Worm (Caenorhabditis elegans) whole organism, L4 larva: ENCODE measurements around the gene F55A4.3.
A peak's percentile ranks its signal among the peaks of the same experiment; 100 is the strongest.

Experiments
- D1046.2 ChIP-seq: fragments of 200-800 bp; sonication (Bioruptor generic); IDR thresholded peaks from 2 replicates; pipeline ENCODE4 v1.3.6; 2022; ENCODE audit warnings: missing genetic modification characterization, missing compliant biosample characterization
- F10B5.3 ChIP-seq: sonication (generic microtip); optimal IDR thresholded peaks from 2 replicates; lab custom pipeline; 2016; ENCODE audit warnings: mild to moderate bottlenecking, missing genetic modification characterization, missing compliant biosample characterization
- F44E2.7 ChIP-seq: fragments of 200-800 bp; sonication (Bioruptor generic); IDR thresholded peaks from 2 replicates; pipeline ENCODE4 v2.1.2; 2022; ENCODE audit warnings: missing genetic modification characterization, missing compliant biosample characterization
- R02D3.7 ChIP-seq: fragments of 150-350 bp; sonication (generic microtip); optimal IDR thresholded peaks from 3 replicates; lab custom pipeline; 2014; ENCODE audit warnings: missing biosample characterization, missing genetic modification characterization
- Y105C5A.15 ChIP-seq: fragments of 200-800 bp; sonication (Bioruptor generic); IDR thresholded peaks from 2 replicates; pipeline ENCODE4 v1.3.6; 2022; ENCODE audit warnings: missing genetic modification characterization, missing compliant biosample characterization
- Y48G9A.11 ChIP-seq: fragments of 200-800 bp; sonication (Bioruptor generic); IDR thresholded peaks from 2 replicates; pipeline ENCODE4 v1.3.6; 2022; ENCODE audit warnings: missing genetic modification reagents, missing genetic modification characterization, missing compliant biosample characterization
- ZK337.2 ChIP-seq: fragments of 200-800 bp; sonication (Bioruptor generic); IDR thresholded peaks from 2 replicates; pipeline ENCODE4 v1.3.6; 2022; ENCODE audit warnings: missing genetic modification reagents, missing genetic modification characterization, missing compliant biosample characterization
- ZK546.5 ChIP-seq, 2 experiments: sonication (generic microtip); optimal IDR thresholded peaks; 2 replicates each; lab custom pipeline; 2017; ENCODE audit warnings: missing biosample characterization in 2 of 2, missing genetic modification characterization in 2 of 2
- ama-1 ChIP-seq: fragments of 150-350 bp; optimal IDR thresholded peaks from 2 replicates; lab custom pipeline; 2014; ENCODE audit warnings: inconsistent platforms, mixed read lengths
- ceh-28 ChIP-seq: fragments of 150-350 bp; optimal IDR thresholded peaks from 2 replicates; lab custom pipeline; 2014; ENCODE audit warnings: missing biosample characterization, missing genetic modification reagents, missing genetic modification characterization
- ceh-62 ChIP-seq: sonication (generic microtip); optimal IDR thresholded peaks from 2 replicates; lab custom pipeline; 2017; ENCODE audit warnings: missing biosample characterization, missing genetic modification characterization
- ces-1 ChIP-seq: fragments of 150-350 bp; sonication (generic microtip); optimal IDR thresholded peaks from 4 replicates; lab custom pipeline; 2014; ENCODE audit warnings: missing biosample characterization, missing genetic modification reagents, missing genetic modification characterization
- ctbp-1 ChIP-seq: fragments of 200-800 bp; sonication (Bioruptor generic); IDR thresholded peaks from 2 replicates; pipeline ENCODE4 v1.3.6; 2022; ENCODE audit warnings: missing genetic modification reagents, missing genetic modification characterization, missing compliant biosample characterization
- daf-8 ChIP-seq: fragments of 200-800 bp; sonication (Bioruptor generic); IDR thresholded peaks from 2 replicates; pipeline ENCODE4 v1.3.6; 2022; ENCODE audit warnings: missing genetic modification characterization, missing compliant biosample characterization
- dmd-6 ChIP-seq: fragments of 200-800 bp; sonication (Bioruptor generic); IDR thresholded peaks from 2 replicates; pipeline ENCODE4 v1.3.6; 2022; ENCODE audit warnings: missing genetic modification reagents, missing genetic modification characterization, missing compliant biosample characterization
- dmd-8 ChIP-seq: fragments of 200-800 bp; sonication (Bioruptor generic); IDR thresholded peaks from 2 replicates; pipeline ENCODE4 v1.3.6; 2022; ENCODE audit warnings: missing genetic modification characterization, missing compliant biosample characterization
- dve-1 ChIP-seq: sonication (generic microtip); optimal IDR thresholded peaks from 2 replicates; lab custom pipeline; 2017; ENCODE audit warnings: antibody characterized with exemption, mild to moderate bottlenecking, missing genetic modification characterization, missing compliant biosample characterization; ENCODE audit not compliant: insufficient read depth
- egl-43 ChIP-seq: fragments of 200-800 bp; sonication (Bioruptor generic); IDR thresholded peaks from 2 replicates; pipeline ENCODE4 v1.3.6; 2022; ENCODE audit warnings: missing genetic modification reagents, missing genetic modification characterization, missing compliant biosample characterization
- fkh-10 ChIP-seq: fragments of 150-350 bp; optimal IDR thresholded peaks from 2 replicates; lab custom pipeline; 2014; ENCODE audit warnings: missing biosample characterization, missing genetic modification reagents, missing genetic modification characterization
- fos-1 ChIP-seq: fragments of 150-350 bp; optimal IDR thresholded peaks from 2 replicates; lab custom pipeline; 2014; ENCODE audit warnings: missing biosample characterization, missing genetic modification characterization
- gei-8 ChIP-seq: fragments of 200-800 bp; sonication (Bioruptor generic); optimal IDR thresholded peaks from 2 replicates; lab custom pipeline; 2018; ENCODE audit warnings: mild to moderate bottlenecking, missing genetic modification characterization, missing compliant biosample characterization
- hif-1 ChIP-seq, 2 experiments: sonication (generic microtip); optimal IDR thresholded peaks; 2 replicates each; lab custom pipeline; 2016 to 2017; ENCODE audit warnings: missing compliant biosample characterization in 2 of 2, missing genetic modification characterization in 2 of 2, missing genetic modification reagents in 2 of 2, missing genotype in 2 of 2, mild to moderate bottlenecking in 1 of 2
- hlh-11 ChIP-seq: fragments of 200-800 bp; sonication (Bioruptor generic); optimal IDR thresholded peaks from 2 replicates; lab custom pipeline; 2018; ENCODE audit warnings: mild to moderate bottlenecking, missing genetic modification characterization, missing compliant biosample characterization
- hmg-1.1 ChIP-seq: fragments of 200-800 bp; sonication (Bioruptor generic); IDR thresholded peaks from 2 replicates; pipeline ENCODE4 v1.3.6; 2022; ENCODE audit warnings: missing genetic modification reagents, missing genetic modification characterization, missing compliant biosample characterization
- lin-1 ChIP-seq: fragments of 200-800 bp; sonication (Bioruptor generic); IDR thresholded peaks from 2 replicates; pipeline ENCODE4 v1.3.6; 2022; ENCODE audit warnings: missing genetic modification reagents, missing genetic modification characterization, missing compliant biosample characterization
- lin-29 ChIP-seq: fragments of 200-800 bp; sonication (Bioruptor generic); IDR thresholded peaks from 2 replicates; pipeline ENCODE4 v1.3.6; 2022; ENCODE audit warnings: missing genetic modification reagents, missing genetic modification characterization, missing compliant biosample characterization
- lin-38 ChIP-seq: fragments of 200-800 bp; sonication (Bioruptor generic); IDR thresholded peaks from 2 replicates; pipeline ENCODE4 v1.3.6; 2022; ENCODE audit warnings: missing genetic modification reagents, missing genetic modification characterization, missing compliant biosample characterization
- madf-9 ChIP-seq: fragments of 200-800 bp; sonication (Bioruptor generic); conservative IDR thresholded peaks from 2 replicates; pipeline ENCODE4 v1.3.6; 2022; ENCODE audit warnings: missing genetic modification reagents, missing genetic modification characterization, missing compliant biosample characterization
- mdt-29 ChIP-seq: fragments of 200-800 bp; sonication (Bioruptor generic); IDR thresholded peaks from 2 replicates; pipeline ENCODE4 v1.3.6; 2022; ENCODE audit warnings: missing genetic modification reagents, missing genetic modification characterization, missing compliant biosample characterization
- mes-2 ChIP-seq: sonication (generic microtip); optimal IDR thresholded peaks from 2 replicates; lab custom pipeline; 2016; ENCODE audit warnings: missing genotype, mild to moderate bottlenecking, missing genetic modification characterization, missing compliant biosample characterization; ENCODE audit not compliant: poor library complexity, severe bottlenecking
- mxl-3 ChIP-seq: fragments of 200-800 bp; sonication (Bioruptor generic); optimal IDR thresholded peaks from 2 replicates; lab custom pipeline; 2018; ENCODE audit warnings: mild to moderate bottlenecking, missing genetic modification characterization, missing compliant biosample characterization
- nhr-10 ChIP-seq: fragments of 150-350 bp; optimal IDR thresholded peaks from 2 replicates; lab custom pipeline; 2014; ENCODE audit warnings: missing biosample characterization, missing genetic modification characterization
- nhr-11 ChIP-seq: fragments of 150-350 bp; optimal IDR thresholded peaks from 2 replicates; lab custom pipeline; 2014; ENCODE audit warnings: missing biosample characterization, missing genetic modification characterization
- nhr-111 ChIP-seq: fragments of 200-800 bp; sonication (Bioruptor generic); optimal IDR thresholded peaks from 2 replicates; lab custom pipeline; 2018; ENCODE audit warnings: mild to moderate bottlenecking, missing genetic modification characterization, missing compliant biosample characterization
- nhr-25 ChIP-seq: sonication (generic microtip); optimal IDR thresholded peaks from 2 replicates; lab custom pipeline; 2017; ENCODE audit warnings: missing genetic modification characterization, mild to moderate bottlenecking, missing compliant biosample characterization, antibody characterized with exemption, moderate library complexity, borderline replicate concordance; ENCODE audit not compliant: insufficient read depth
- nhr-76 ChIP-seq: fragments of 150-350 bp; optimal IDR thresholded peaks from 2 replicates; lab custom pipeline; 2014; ENCODE audit warnings: missing biosample characterization, missing genetic modification characterization
- pha-4 ChIP-seq, 2 experiments: fragments of 150-350 bp in 1 of 2; fragments of 200-800 bp in 1 of 2; sonication (Bioruptor generic) in 1 of 2; IDR thresholded peaks in 1 of 2; optimal IDR thresholded peaks in 1 of 2; 2 replicates each; pipeline versions ENCODE4 v1.3.6 to Lab custom; 2014 to 2022; ENCODE audit warnings: missing genetic modification characterization in 2 of 2, missing genetic modification reagents in 2 of 2, missing biosample characterization in 1 of 2, missing compliant biosample characterization in 1 of 2
- php-3 ChIP-seq: fragments of 200-800 bp; sonication (Bioruptor generic); IDR thresholded peaks from 2 replicates; pipeline ENCODE4 v1.3.6; 2022; ENCODE audit warnings: missing genetic modification reagents, missing genetic modification characterization, missing compliant biosample characterization
- sdz-12 ChIP-seq: fragments of 200-800 bp; sonication (Bioruptor generic); optimal IDR thresholded peaks from 2 replicates; lab custom pipeline; 2018; ENCODE audit warnings: mild to moderate bottlenecking, missing genetic modification characterization, missing compliant biosample characterization
- skn-1 ChIP-seq: fragments of 150-350 bp; optimal IDR thresholded peaks from 2 replicates; lab custom pipeline; 2014; ENCODE audit warnings: missing biosample characterization, missing genetic modification characterization
- snpc-1.2 ChIP-seq: fragments of 200-800 bp; sonication (Bioruptor generic); IDR thresholded peaks from 2 replicates; pipeline ENCODE4 v1.3.6; 2022; ENCODE audit warnings: missing genetic modification reagents, missing genetic modification characterization, missing compliant biosample characterization
- tag-97 ChIP-seq: fragments of 200-800 bp; sonication (Bioruptor generic); IDR thresholded peaks from 2 replicates; pipeline ENCODE4 v1.3.6; 2022; ENCODE audit warnings: missing genetic modification characterization, missing compliant biosample characterization
- tra-1 ChIP-seq: fragments of 200-800 bp; sonication (Bioruptor generic); IDR thresholded peaks from 2 replicates; pipeline ENCODE4 v1.3.6; 2022; ENCODE audit warnings: missing genetic modification reagents, missing genetic modification characterization, missing compliant biosample characterization
- unc-39 ChIP-seq: sonication (generic microtip); optimal IDR thresholded peaks from 2 replicates; lab custom pipeline; 2017; ENCODE audit warnings: missing biosample characterization, missing genetic modification characterization
- zip-2 ChIP-seq: fragments of 150-350 bp; optimal IDR thresholded peaks from 2 replicates; lab custom pipeline; 2014; ENCODE audit warnings: missing biosample characterization, missing genetic modification characterization
- ztf-7 ChIP-seq: fragments of 150-350 bp; optimal IDR thresholded peaks from 2 replicates; lab custom pipeline; 2014; ENCODE audit warnings: missing biosample characterization, missing genetic modification characterization

The F55A4.3 gene

DNA sequence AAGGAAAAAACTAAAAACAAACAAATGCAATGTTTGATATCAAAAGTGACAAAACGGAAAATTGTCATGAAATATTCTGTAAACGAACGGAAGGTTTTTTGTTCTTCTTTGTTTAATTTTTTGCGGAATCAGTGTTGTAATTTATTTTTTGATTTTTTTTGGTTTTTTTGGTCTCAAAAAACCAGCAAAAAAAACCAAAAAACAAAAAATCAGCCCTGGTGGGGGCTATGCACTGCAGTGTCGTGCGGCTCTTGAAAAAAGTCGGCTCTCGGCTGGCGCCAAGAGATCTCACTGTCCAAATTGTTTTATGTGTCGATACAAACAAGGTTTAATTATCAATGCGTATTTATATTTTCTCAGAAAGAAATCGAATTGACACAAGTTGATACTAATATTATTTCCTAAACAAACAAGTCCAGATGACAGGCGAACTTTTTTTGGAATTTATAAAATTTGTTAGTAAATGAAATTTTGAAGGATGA is 12.5 kb downstream of the F55A4.3 start (continued):
- no peak for TF ChIP-seq ztf-7 (tag; lab: Kevin White, UChicago)
- no peak for TF ChIP-seq nhr-25 (tag; lab: Kevin White, UChicago)
- no peak for TF ChIP-seq ceh-62 (tag; lab: Kevin White, UChicago)
- TF ChIP-seq snpc-1.2 (GFP tag; lab: Robert Waterston, UW) = 0 out of 2 replicates have a peak, but pooled peaks have one; percentile 28
- TF ChIP-seq nhr-76 (tag; lab: Kevin White, UChicago) = no peak
- TF ChIP-seq unc-39 (tag; lab: Kevin White, UChicago) = no peak
- peak; percentile 12; the same call in 1 of the 2 replicates for TF ChIP-seq ctbp-1 (GFP tag; lab: Robert Waterston, UW)
- peak; percentile 15; the same call in 1 of the 2 replicates for TF ChIP-seq hmg-1.1 (GFP tag; lab: Robert Waterston, UW)
- TF ChIP-seq tag-97 (GFP tag; lab: Robert Waterston, UW) = no peak
- TF ChIP-seq mdt-29 = 0 out of 2 replicates have a peak, but pooled peaks have one; percentile 38
- TF ChIP-seq nhr-111 (GFP tag; lab: Kevin White, UChicago) = no peak
- 0 out of 2 replicates have a peak, but pooled peaks have one; percentile 43 for TF ChIP-seq Y105C5A.15
- TF ChIP-seq madf-9 (GFP tag; lab: Robert Waterston, UW) = no peak
- TF ChIP-seq sdz-12 (GFP tag; lab: Kevin White, UChicago) = peak; percentile 70
- peak; percentile 38 for TF ChIP-seq lin-38 (GFP tag; lab: Robert Waterston, UW)
- TF ChIP-seq tra-1 (GFP tag; lab: Robert Waterston, UW) = 0 out of 2 replicates have a peak, but pooled peaks have one; percentile 32
- peak; percentile 66 for TF ChIP-seq dve-1
- peak; percentile 39; the same call in 1 of the 2 replicates for TF ChIP-seq dmd-6 (GFP tag; lab: Robert Waterston, UW)
- TF ChIP-seq gei-8 = peak; percentile 38
- no peak for TF ChIP-seq ceh-28 (tag; lab: Kevin White, UChicago)
- TF ChIP-seq ZK546.5 (tag; optimal IDR thresholded peaks at IDR 0.05; lab: Kevin White, UChicago) = no peak
- TF ChIP-seq php-3 (GFP tag; lab: Robert Waterston, UW) = peak; percentile 55; the same call in 1 of the 2 replicates
- TF ChIP-seq R02D3.7 (tag; lab: Kevin White, UChicago) = no peak
- peak in 1 of 2 experiments; percentile 5 for TF ChIP-seq hif-1 (tag; optimal IDR thresholded peaks at IDR 0.05; lab: Kevin White, UChicago)
- no peak for TF ChIP-seq nhr-11 (tag; lab: Kevin White, UChicago)
- TF ChIP-seq ces-1 (GFP tag; lab: Kevin White, UChicago) = no peak
- TF ChIP-seq mes-2 = peak; percentile 22
- TF ChIP-seq pha-4 (GFP tag; IDR thresholded peaks at IDR 0.05; lab: Robert Waterston, UW) = peak; percentile 40; the same call in 1 of the 2 replicates
- TF ChIP-seq pha-4 (tag; optimal IDR thresholded peaks at IDR 0.05; lab: Kevin White, UChicago) = no peak
- TF ChIP-seq D1046.2 (GFP tag; lab: Robert Waterston, UW) = 0 out of 2 replicates have a peak, but pooled peaks have one; percentile 57
- no peak for TF ChIP-seq egl-43
- TF ChIP-seq skn-1 (tag; lab: Kevin White, UChicago) = no peak
- no peak for TF ChIP-seq mxl-3 (GFP tag; lab: Kevin White, UChicago)
- no peak for TF ChIP-seq ZK337.2 (GFP tag; lab: Robert Waterston, UW)
- TF ChIP-seq fkh-10 (GFP tag; lab: Kevin White, UChicago) = no peak
- no peak for TF ChIP-seq dmd-8 (GFP tag; lab: Robert Waterston, UW)
- TF ChIP-seq daf-8 (GFP tag; lab: Robert Waterston, UW) = no peak
- TF ChIP-seq fos-1 = no peak
- no peak for TF ChIP-seq nhr-10
- TF ChIP-seq hlh-11 (tag; lab: Kevin White, UChicago) = peak; percentile 27
- no peak for TF ChIP-seq lin-1
- peak; percentile 65 for TF ChIP-seq ama-1 (lab: Kevin White, UChicago)
- TF ChIP-seq lin-29 (GFP tag; lab: Robert Waterston, UW) = no peak
- TF ChIP-seq F44E2.7 (GFP tag; lab: Robert Waterston, UW) = no peak
- TF ChIP-seq zip-2 (tag; lab: Kevin White, UChicago) = no peak
- no peak for TF ChIP-seq F10B5.3
- no peak for TF ChIP-seq Y48G9A.11 (GFP tag; lab: Robert Waterston, UW)
- TF ChIP-seq, all 104 proteins: peak for 31
